Fruit fly (Drosophila melanogaster) whole organism, embryonic: ENCODE measurements around the gene Apoltp.

Experiments
- BEAF-32 ChIP-seq: fragments of 200-800 bp; sonication (Bioruptor generic); optimal IDR thresholded peaks from 3 replicates; lab custom pipeline; 2017; ENCODE audit warnings: missing biosample characterization, missing genetic modification characterization, mild to moderate bottlenecking, moderate library complexity, missing genetic modification reagents
- CG10321 ChIP-seq: fragments of 200-800 bp; sonication (Bioruptor generic); IDR thresholded peaks from 2 replicates; pipeline ENCODE4 v1.3.6; 2022; ENCODE audit warnings: missing biosample characterization, missing genetic modification characterization
- CG10462 ChIP-seq: fragments of 200-800 bp; sonication (Bioruptor generic); optimal IDR thresholded peaks from 2 replicates; lab custom pipeline; 2016; ENCODE audit warnings: missing biosample characterization, missing genetic modification characterization
- CG11504 ChIP-seq: fragments of 200-800 bp; sonication (Bioruptor generic); optimal IDR thresholded peaks from 3 replicates; lab custom pipeline; 2019; ENCODE audit warnings: missing biosample characterization, mild to moderate bottlenecking, missing genetic modification characterization, moderate library complexity
- CG11723 ChIP-seq: fragments of 200-800 bp; sonication (Bioruptor generic); optimal IDR thresholded peaks from 2 replicates; lab custom pipeline; 2017; ENCODE audit warnings: missing biosample characterization, mild to moderate bottlenecking, missing genetic modification characterization
- CG13287 ChIP-seq: fragments of 200-800 bp; sonication (Bioruptor generic); IDR thresholded peaks from 2 replicates; pipeline ENCODE4 v1.3.6; 2022; ENCODE audit warnings: missing biosample characterization, missing genetic modification characterization; ENCODE audit not compliant: partially characterized antibody
- CG14050 ChIP-seq: fragments of 200-800 bp; sonication (Bioruptor generic); IDR thresholded peaks from 3 replicates; pipeline ENCODE4 v1.3.6; 2022; ENCODE audit warnings: missing biosample characterization, missing genetic modification characterization
- CG16863 ChIP-seq: fragments of 200-800 bp; sonication (Bioruptor generic); optimal IDR thresholded peaks from 3 replicates; lab custom pipeline; 2016; ENCODE audit warnings: missing biosample characterization, missing genetic modification characterization
- CG17186 ChIP-seq: fragments of 200-800 bp; sonication (Bioruptor generic); optimal IDR thresholded peaks from 3 replicates; lab custom pipeline; 2017; ENCODE audit warnings: missing biosample characterization, missing genetic modification reagents, missing genetic modification characterization
- CG17359 ChIP-seq: fragments of 200-800 bp; sonication (Bioruptor generic); optimal IDR thresholded peaks from 3 replicates; lab custom pipeline; 2018; ENCODE audit warnings: missing biosample characterization, mild to moderate bottlenecking, missing genetic modification characterization, moderate library complexity
- CG18764 ChIP-seq: fragments of 200-800 bp; sonication (Bioruptor generic); optimal IDR thresholded peaks from 3 replicates; lab custom pipeline; 2016; ENCODE audit warnings: missing biosample characterization, missing genetic modification characterization
- CG31388 ChIP-seq: fragments of 200-800 bp; sonication (Bioruptor generic); optimal IDR thresholded peaks from 2 replicates; lab custom pipeline; 2016; ENCODE audit warnings: missing biosample characterization, missing genetic modification characterization
- CG32532 ChIP-seq: fragments of 200-800 bp; sonication (Bioruptor generic); IDR thresholded peaks from 2 replicates; pipeline ENCODE4 v1.3.6; 2022; ENCODE audit warnings: missing biosample characterization, missing genetic modification characterization
- CG33213 ChIP-seq: fragments of 200-800 bp; sonication (Bioruptor generic); optimal IDR thresholded peaks from 3 replicates; lab custom pipeline; 2016; ENCODE audit warnings: missing biosample characterization, missing genetic modification characterization
- CG43689 ChIP-seq: fragments of 200-800 bp; sonication (Bioruptor generic); IDR thresholded peaks from 2 replicates; pipeline ENCODE4 v1.3.6; 2022; ENCODE audit warnings: missing biosample characterization, missing genetic modification characterization
- CG4617 ChIP-seq: fragments of 200-800 bp; sonication (Bioruptor generic); optimal IDR thresholded peaks from 3 replicates; lab custom pipeline; 2016; ENCODE audit warnings: missing biosample characterization, missing genetic modification characterization, borderline replicate concordance
- CG4820 ChIP-seq: fragments of 200-800 bp; sonication (Bioruptor generic); optimal IDR thresholded peaks from 3 replicates; lab custom pipeline; 2016; ENCODE audit warnings: missing biosample characterization, missing genetic modification characterization
- CG5953 ChIP-seq: fragments of 200-800 bp; sonication (Bioruptor generic); IDR thresholded peaks from 2 replicates; pipeline ENCODE4 v1.3.6; 2022; ENCODE audit warnings: missing biosample characterization, missing genetic modification characterization
- CG6272 ChIP-seq: fragments of 200-800 bp; sonication (Bioruptor generic); IDR thresholded peaks from 2 replicates; pipeline ENCODE4 v1.3.6; 2022; ENCODE audit warnings: missing biosample characterization, missing genetic modification characterization
- CG6654 ChIP-seq: fragments of 200-800 bp; sonication (Bioruptor generic); optimal IDR thresholded peaks from 2 replicates; lab custom pipeline; 2017; ENCODE audit warnings: missing biosample characterization, mild to moderate bottlenecking, missing genetic modification characterization
- CG6683 ChIP-seq: fragments of 200-800 bp; sonication (Bioruptor generic); optimal IDR thresholded peaks from 2 replicates; lab custom pipeline; 2017; ENCODE audit warnings: missing biosample characterization, mild to moderate bottlenecking, missing genetic modification characterization, missing genetic modification reagents
- CG8359 ChIP-seq: fragments of 200-800 bp; sonication (Bioruptor generic); optimal IDR thresholded peaks from 2 replicates; lab custom pipeline; 2017; ENCODE audit warnings: missing biosample characterization, mild to moderate bottlenecking, missing genetic modification characterization, borderline replicate concordance
- Dad ChIP-seq: fragments of 200-800 bp; sonication (Bioruptor generic); optimal IDR thresholded peaks from 3 replicates; lab custom pipeline; 2016; ENCODE audit warnings: missing biosample characterization, missing genetic modification characterization
- Dref ChIP-seq: fragments of 200-800 bp; sonication (Bioruptor generic); IDR thresholded peaks from 2 replicates; pipeline ENCODE4 v1.3.6; 2022; ENCODE audit warnings: missing biosample characterization, missing genetic modification characterization
- Drgx ChIP-seq: fragments of 200-800 bp; sonication (Bioruptor generic); IDR thresholded peaks from 2 replicates; pipeline ENCODE4 v1.3.6; 2022; ENCODE audit warnings: missing biosample characterization, missing genetic modification characterization
- Elba2 ChIP-seq: fragments of 200-800 bp; sonication (Bioruptor generic); optimal IDR thresholded peaks from 3 replicates; lab custom pipeline; 2016; ENCODE audit warnings: missing biosample characterization, missing genetic modification characterization
- Hr51 ChIP-seq, 2 experiments: fragments of 200-800 bp; sonication (Bioruptor generic); optimal IDR thresholded peaks; 2 replicates in 1 of 2; 3 replicates in 1 of 2; lab custom pipeline; 2016 to 2018; ENCODE audit warnings: missing biosample characterization in 2 of 2, missing genetic modification characterization in 2 of 2, mild to moderate bottlenecking in 1 of 2, moderate library complexity in 1 of 2
- Myb ChIP-seq: fragments of 200-800 bp; sonication (Bioruptor generic); optimal IDR thresholded peaks from 2 replicates; lab custom pipeline; 2016; ENCODE audit warnings: missing biosample characterization, missing genetic modification characterization
- Opbp ChIP-seq: fragments of 200-800 bp; sonication (Bioruptor generic); IDR thresholded peaks from 3 replicates; pipeline ENCODE4 v1.3.6; 2022; ENCODE audit warnings: missing biosample characterization, missing genetic modification characterization; ENCODE audit not compliant: partially characterized antibody
- Sry-β ChIP-seq: fragments of 200-800 bp; sonication (Bioruptor generic); optimal IDR thresholded peaks from 2 replicates; lab custom pipeline; 2018; ENCODE audit warnings: missing biosample characterization, mild to moderate bottlenecking, missing genetic modification characterization, moderate library complexity
- Usf ChIP-seq: fragments of 200-800 bp; sonication (Bioruptor generic); optimal IDR thresholded peaks from 2 replicates; lab custom pipeline; 2017; ENCODE audit warnings: missing genotype, missing biosample characterization, missing genetic modification characterization
- ac ChIP-seq: fragments of 200-800 bp; sonication (Bioruptor generic); optimal IDR thresholded peaks from 3 replicates; lab custom pipeline; 2017; ENCODE audit warnings: missing biosample characterization, mild to moderate bottlenecking, missing genetic modification characterization
- ato ChIP-seq: fragments of 200-800 bp; sonication (Bioruptor generic); IDR thresholded peaks from 2 replicates; pipeline ENCODE4 v1.3.6; 2022; ENCODE audit warnings: missing biosample characterization, missing genetic modification characterization; ENCODE audit not compliant: partially characterized antibody
- caup ChIP-seq: fragments of 200-800 bp; sonication (Bioruptor generic); optimal IDR thresholded peaks from 3 replicates; lab custom pipeline; 2017; ENCODE audit warnings: missing biosample characterization, mild to moderate bottlenecking, missing genetic modification characterization, moderate library complexity; ENCODE audit not compliant: severe bottlenecking
- chif ChIP-seq, 2 experiments: fragments of 200-800 bp; sonication (Bioruptor generic); optimal IDR thresholded peaks; 3 replicates each; lab custom pipeline; 2016; ENCODE audit warnings: missing biosample characterization in 2 of 2, missing genetic modification characterization in 2 of 2
- crol ChIP-seq: fragments of 200-800 bp; sonication (Bioruptor generic); IDR thresholded peaks from 2 replicates; pipeline ENCODE4 v1.3.6; 2022; ENCODE audit warnings: missing biosample characterization, missing genetic modification characterization
- dpn ChIP-seq, 2 experiments: fragments of 200-800 bp; sonication (Bioruptor generic); optimal IDR thresholded peaks; 3 replicates each; lab custom pipeline; 2016; ENCODE audit warnings: missing biosample characterization in 2 of 2, missing genetic modification characterization in 2 of 2
- eve ChIP-seq, 2 experiments: fragments of >200 bp; optimal IDR thresholded peaks; 2 replicates each; lab custom pipeline; 2017; ENCODE audit warnings: missing biosample characterization in 2 of 2, missing genetic modification characterization in 2 of 2
- eyg ChIP-seq: fragments of 200-800 bp; sonication (Bioruptor generic); optimal IDR thresholded peaks from 3 replicates; lab custom pipeline; 2016; ENCODE audit warnings: missing biosample characterization, missing genetic modification characterization
- fu2 ChIP-seq: fragments of 200-800 bp; sonication (Bioruptor generic); optimal IDR thresholded peaks from 2 replicates; lab custom pipeline; 2016; ENCODE audit warnings: missing biosample characterization, missing genetic modification characterization
- gsb-n ChIP-seq: fragments of 200-800 bp; sonication (Bioruptor generic); optimal IDR thresholded peaks from 3 replicates; lab custom pipeline; 2018; ENCODE audit warnings: missing biosample characterization, mild to moderate bottlenecking, missing genetic modification characterization
- klu ChIP-seq: fragments of 200-800 bp; sonication (Bioruptor generic); IDR thresholded peaks from 2 replicates; pipeline ENCODE4 v1.3.6; 2022; ENCODE audit warnings: missing biosample characterization, missing genetic modification characterization
- lbe ChIP-seq: fragments of 200-800 bp; sonication (Bioruptor generic); optimal IDR thresholded peaks from 2 replicates; lab custom pipeline; 2016; ENCODE audit warnings: missing biosample characterization, mild to moderate bottlenecking, missing genetic modification characterization
- lov ChIP-seq, 2 experiments: fragments of 200-800 bp in 1 of 2; fragments of >200 bp in 1 of 2; sonication (Bioruptor generic) in 1 of 2; IDR thresholded peaks in 1 of 2; optimal IDR thresholded peaks in 1 of 2; 2 replicates in 1 of 2; 3 replicates in 1 of 2; pipeline versions ENCODE4 v1.3.6 to Lab custom; 2017 to 2022; ENCODE audit warnings: missing biosample characterization in 1 of 2, missing genetic modification characterization in 1 of 2
- ro ChIP-seq: fragments of 200-800 bp; sonication (Bioruptor generic); IDR thresholded peaks from 2 replicates; pipeline ENCODE4 v1.3.6; 2022; ENCODE audit warnings: missing biosample characterization, missing genetic modification characterization
- row ChIP-seq: fragments of 200-800 bp; sonication (Bioruptor generic); IDR thresholded peaks from 3 replicates; pipeline ENCODE4 v1.3.6; 2022; ENCODE audit warnings: missing biosample characterization, missing genetic modification characterization
- stwl ChIP-seq: fragments of 200-800 bp; sonication (Bioruptor generic); optimal IDR thresholded peaks from 3 replicates; lab custom pipeline; 2018; ENCODE audit warnings: missing biosample characterization, mild to moderate bottlenecking, missing genetic modification characterization, moderate library complexity
- tna ChIP-seq: fragments of 200-800 bp; sonication (Bioruptor generic); IDR thresholded peaks from 2 replicates; pipeline ENCODE4 v1.3.6; 2022; ENCODE audit warnings: missing biosample characterization, missing genetic modification characterization; ENCODE audit not compliant: partially characterized antibody
- unc-4 ChIP-seq: fragments of 200-800 bp; sonication (Bioruptor generic); IDR thresholded peaks from 2 replicates; pipeline ENCODE4 v1.3.6; 2022; ENCODE audit warnings: missing biosample characterization, missing genetic modification characterization; ENCODE audit not compliant: partially characterized antibody
- zfh1 ChIP-seq: fragments of 200-800 bp; sonication (Bioruptor generic); IDR thresholded peaks from 3 replicates; pipeline ENCODE4 v1.3.6; 2022; ENCODE audit warnings: missing biosample characterization, missing genetic modification characterization
- zfh2 ChIP-seq: fragments of 200-800 bp; sonication (Bioruptor generic); optimal IDR thresholded peaks from 2 replicates; lab custom pipeline; 2016; ENCODE audit warnings: missing biosample characterization, missing genetic modification characterization

Apoltp gene

DNA sequence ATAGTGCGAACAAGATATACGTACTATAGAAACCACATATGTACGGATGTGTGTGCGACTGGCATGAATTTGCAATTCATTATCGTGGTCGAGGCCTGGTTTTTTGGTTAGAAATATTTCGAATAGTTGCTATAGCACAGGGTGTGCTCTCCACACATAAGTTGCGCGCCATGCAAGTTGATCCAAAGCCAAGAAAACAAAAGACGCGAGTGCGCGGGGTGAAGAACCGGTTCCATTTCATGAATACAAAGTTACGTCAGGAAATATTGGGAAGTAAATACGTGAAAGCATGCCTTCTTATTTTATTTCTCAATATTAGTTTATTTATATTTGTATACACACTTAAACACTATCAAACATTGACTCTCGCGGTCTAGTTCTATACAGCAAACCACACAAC, 20.1 kb upstream of the Apoltp start (continued):
- no peak for TF ChIP-seq gsb-n (tag; lab: Kevin White, UChicago)
- no peak for TF ChIP-seq CG6272
- TF ChIP-seq caup (GFP tag; lab: Kevin White, UChicago), result no peak
- TF ChIP-seq fu2 (GFP tag; lab: Kevin White, UChicago), result no peak
- no peak for TF ChIP-seq CG18764 (GFP tag; lab: Kevin White, UChicago)
- no peak for TF ChIP-seq CG10321 (GFP tag; lab: Robert Waterston, UW)
- no peak for TF ChIP-seq ro
- TF ChIP-seq Hr51 (GFP tag; optimal IDR thresholded peaks at IDR 0.05; lab: Kevin White, UChicago), result no peak
- no peak for TF ChIP-seq dpn (GFP tag; optimal IDR thresholded peaks at IDR 0.05; lab: Kevin White, UChicago)
- TF ChIP-seq CG33213 (GFP tag; lab: Kevin White, UChicago), result no peak
- no peak for TF ChIP-seq stwl (tag; lab: Kevin White, UChicago)
- no peak for TF ChIP-seq eyg
- no peak for TF ChIP-seq zfh2 (GFP tag; lab: Kevin White, UChicago)
- TF ChIP-seq CG4617 (GFP tag; lab: Kevin White, UChicago), result no peak
- TF ChIP-seq zfh1 (GFP tag; lab: Robert Waterston, UW), result no peak
- TF ChIP-seq tna, result no peak
- peak; percentile 13 for TF ChIP-seq Sry-β
- no peak for TF ChIP-seq CG13287
- TF ChIP-seq Drgx (GFP tag; lab: Robert Waterston, UW), result peak; percentile 46
- no peak for TF ChIP-seq CG4820 (GFP tag; lab: Kevin White, UChicago)
- TF ChIP-seq Opbp (GFP tag; lab: Robert Waterston, UW), result no peak
- no peak for TF ChIP-seq CG43689 (GFP tag; lab: Robert Waterston, UW)
- TF ChIP-seq crol (GFP tag; lab: Robert Waterston, UW), result peak; percentile 44
- no peak for TF ChIP-seq CG10462 (GFP tag; lab: Kevin White, UChicago)
- peak; percentile 61 for TF ChIP-seq row (GFP tag; lab: Robert Waterston, UW)
- no peak for TF ChIP-seq eve (GFP tag; optimal IDR thresholded peaks at IDR 0.05; lab: Kevin White, UChicago)
- no peak for TF ChIP-seq Dad (GFP tag; lab: Kevin White, UChicago)
- TF ChIP-seq unc-4 (GFP tag; lab: Robert Waterston, UW), result no peak
- TF ChIP-seq CG32532, result peak; percentile 12; the same call in 1 of the 2 replicates
- TF ChIP-seq lov (optimal IDR thresholded peaks at IDR 0.05; lab: Kevin White, UChicago), result no peak
- TF ChIP-seq lov (GFP tag; IDR thresholded peaks at IDR 0.05; lab: Robert Waterston, UW), result no peak
- no peak for TF ChIP-seq CG6683 (GFP tag; lab: Kevin White, UChicago)
- no peak for TF ChIP-seq CG16863 (GFP tag; lab: Kevin White, UChicago)
- no peak for TF ChIP-seq Usf (GFP tag; lab: Kevin White, UChicago)
- no peak for TF ChIP-seq CG5953 (GFP tag; lab: Robert Waterston, UW)
- no peak for TF ChIP-seq CG31388 (GFP tag; lab: Kevin White, UChicago)
- TF ChIP-seq klu (GFP tag; lab: Robert Waterston, UW), result no peak
- no peak for TF ChIP-seq ac (GFP tag; lab: Kevin White, UChicago)
- no peak for TF ChIP-seq CG17186 (GFP tag; lab: Kevin White, UChicago)
- no peak for TF ChIP-seq lbe
- no peak for TF ChIP-seq CG11723 (GFP tag; lab: Kevin White, UChicago)
- no peak for TF ChIP-seq chif (GFP tag; optimal IDR thresholded peaks at IDR 0.05; lab: Kevin White, UChicago)
- peak; percentile 38 for TF ChIP-seq CG11504
- TF ChIP-seq Myb (GFP tag; lab: Kevin White, UChicago), result peak; percentile 18
- TF ChIP-seq CG8359, result no peak
- TF ChIP-seq BEAF-32 (GFP tag; lab: Kevin White, UChicago), result no peak
- no peak for TF ChIP-seq Elba2 (GFP tag; lab: Kevin White, UChicago)
- no peak for TF ChIP-seq CG6654 (GFP tag; lab: Kevin White, UChicago)
- no peak for TF ChIP-seq ato (GFP tag; lab: Robert Waterston, UW)
- TF ChIP-seq CG14050 (GFP tag; lab: Robert Waterston, UW), result no peak
- TF ChIP-seq CG17359 (tag; lab: Kevin White, UChicago), result peak; percentile 40
- TF ChIP-seq Dref (GFP tag; lab: Robert Waterston, UW), result no peak
